Worm (Caenorhabditis elegans) whole organism, L2 larva: ENCODE results near the gene F10G2.4.
"Not testable (repeated sequence)": the region's sequence is repeated elsewhere in the genome, so short reads cannot be mapped to it uniquely, and the experiment has no call there.

Experiments used
- C34F6.9 ChIP-seq: fragments of 150-350 bp; optimal IDR thresholded peaks from 2 replicates; lab custom pipeline; 2014; ENCODE audit warnings: missing biosample characterization, missing genetic modification characterization
- R02D3.7 ChIP-seq: fragments of 150-350 bp; optimal IDR thresholded peaks from 2 replicates; lab custom pipeline; 2014; ENCODE audit warnings: missing biosample characterization, missing genetic modification characterization
- Y55F3AM.14 ChIP-seq: fragments of 200-800 bp; sonication (Bioruptor generic); optimal IDR thresholded peaks from 2 replicates; lab custom pipeline; 2018; ENCODE audit warnings: mild to moderate bottlenecking, missing genetic modification characterization, missing compliant biosample characterization
- alr-1 ChIP-seq: fragments of 150-350 bp; optimal IDR thresholded peaks from 2 replicates; lab custom pipeline; 2014; ENCODE audit warnings: missing biosample characterization, missing genetic modification characterization
- ama-1 ChIP-seq: fragments of 150-350 bp; optimal IDR thresholded peaks from 2 replicates; lab custom pipeline; 2018; ENCODE audit warnings: inconsistent platforms
- blmp-1 ChIP-seq: sonication (generic microtip); optimal IDR thresholded peaks from 2 replicates; lab custom pipeline; 2017; ENCODE audit warnings: missing genetic modification characterization, mild to moderate bottlenecking, missing compliant biosample characterization, antibody characterized with exemption, moderate library complexity; ENCODE audit not compliant: insufficient read depth
- ceh-16 ChIP-seq: fragments of 150-350 bp; optimal IDR thresholded peaks from 2 replicates; lab custom pipeline; 2014; ENCODE audit warnings: missing biosample characterization, missing genetic modification characterization
- ceh-82 ChIP-seq: fragments of 150-350 bp; optimal IDR thresholded peaks from 2 replicates; lab custom pipeline; 2014; ENCODE audit warnings: missing biosample characterization, missing genetic modification characterization
- crh-2 ChIP-seq: sonication (generic microtip); optimal IDR thresholded peaks from 2 replicates; lab custom pipeline; 2017; ENCODE audit warnings: missing biosample characterization, missing genetic modification characterization
- dmd-4 ChIP-seq: sonication (generic microtip); optimal IDR thresholded peaks from 2 replicates; lab custom pipeline; 2017; ENCODE audit warnings: missing biosample characterization, missing genetic modification characterization
- egl-27 ChIP-seq: sonication (generic microtip); optimal IDR thresholded peaks from 3 replicates; lab custom pipeline; 2017; ENCODE audit warnings: missing biosample characterization, missing genetic modification reagents, missing genetic modification characterization
- elt-1 ChIP-seq: fragments of 150-350 bp; optimal IDR thresholded peaks from 2 replicates; lab custom pipeline; 2014; ENCODE audit warnings: missing biosample characterization, missing genetic modification characterization
- elt-3 ChIP-seq: sonication (generic microtip); optimal IDR thresholded peaks from 2 replicates; lab custom pipeline; 2017; ENCODE audit warnings: missing biosample characterization, missing genetic modification characterization
- fos-1 ChIP-seq: fragments of 150-350 bp; optimal IDR thresholded peaks from 2 replicates; lab custom pipeline; 2014; ENCODE audit warnings: missing biosample characterization, missing genetic modification characterization
- gmeb-1 ChIP-seq: fragments of 150-350 bp; optimal IDR thresholded peaks from 2 replicates; lab custom pipeline; 2014; ENCODE audit warnings: missing biosample characterization, missing genetic modification characterization
- lin-11 ChIP-seq: fragments of 150-350 bp; sonication (generic microtip); optimal IDR thresholded peaks from 2 replicates; lab custom pipeline; 2014; ENCODE audit warnings: missing biosample characterization, missing genetic modification characterization, inconsistent platforms, mixed read lengths
- lin-39 ChIP-seq: fragments of 150-350 bp; optimal IDR thresholded peaks from 2 replicates; lab custom pipeline; 2014; ENCODE audit warnings: missing biosample characterization, missing genetic modification reagents, missing genetic modification characterization
- mab-5 ChIP-seq: fragments of 150-350 bp; optimal IDR thresholded peaks from 2 replicates; lab custom pipeline; 2014; ENCODE audit warnings: missing biosample characterization, missing genetic modification characterization
- mbf-1 ChIP-seq: sonication (generic microtip); optimal IDR thresholded peaks from 2 replicates; lab custom pipeline; 2017; ENCODE audit warnings: missing biosample characterization, missing genetic modification characterization
- mdl-1 ChIP-seq, 2 experiments: fragments of 150-350 bp in 1 of 2; sonication (generic microtip) in 1 of 2; optimal IDR thresholded peaks; 2 replicates each; lab custom pipeline; 2017; ENCODE audit warnings: missing biosample characterization in 2 of 2, missing genetic modification characterization in 2 of 2
- nhr-10 ChIP-seq: sonication (generic microtip); optimal IDR thresholded peaks from 2 replicates; lab custom pipeline; 2017; ENCODE audit warnings: missing biosample characterization, missing genetic modification characterization
- nhr-11 ChIP-seq: fragments of 150-350 bp; optimal IDR thresholded peaks from 2 replicates; lab custom pipeline; 2014; ENCODE audit warnings: missing biosample characterization, missing genetic modification characterization
- nhr-12 ChIP-seq: fragments of 150-350 bp; optimal IDR thresholded peaks from 2 replicates; lab custom pipeline; 2014; ENCODE audit warnings: missing biosample characterization, missing genetic modification characterization
- nhr-129 ChIP-seq: fragments of 150-350 bp; optimal IDR thresholded peaks from 2 replicates; lab custom pipeline; 2014; ENCODE audit warnings: missing biosample characterization, missing genetic modification characterization
- nhr-21 ChIP-seq: fragments of 150-350 bp; optimal IDR thresholded peaks from 2 replicates; lab custom pipeline; 2014; ENCODE audit warnings: missing biosample characterization, missing genetic modification characterization
- nhr-23 ChIP-seq: fragments of 150-350 bp; optimal IDR thresholded peaks from 2 replicates; lab custom pipeline; 2014; ENCODE audit warnings: missing biosample characterization, missing genetic modification reagents, missing genetic modification characterization
- nhr-237 ChIP-seq: fragments of 150-350 bp; optimal IDR thresholded peaks from 2 replicates; lab custom pipeline; 2014; ENCODE audit warnings: missing biosample characterization, missing genetic modification characterization
- nhr-25 ChIP-seq: fragments of 150-350 bp; sonication (generic microtip); optimal IDR thresholded peaks from 3 replicates; lab custom pipeline; 2014; ENCODE audit warnings: missing biosample characterization, missing genetic modification characterization
- nhr-77 ChIP-seq: fragments of 150-350 bp; optimal IDR thresholded peaks from 2 replicates; lab custom pipeline; 2014; ENCODE audit warnings: missing biosample characterization, missing genetic modification characterization
- sem-4 ChIP-seq: fragments of 150-350 bp; optimal IDR thresholded peaks from 2 replicates; lab custom pipeline; 2014; ENCODE audit warnings: missing biosample characterization, missing genetic modification reagents, missing genetic modification characterization
- sma-9 ChIP-seq, 2 experiments: fragments of 150-350 bp in 1 of 2; sonication (generic microtip) in 1 of 2; optimal IDR thresholded peaks; 2 replicates each; lab custom pipeline; 2014 to 2016; ENCODE audit warnings: missing genetic modification characterization in 2 of 2, mild to moderate bottlenecking in 1 of 2, missing biosample characterization in 1 of 2, missing compliant biosample characterization in 1 of 2, missing genetic modification reagents in 1 of 2, moderate library complexity in 1 of 2
- snpc-4 ChIP-seq: fragments of 150-350 bp; optimal IDR thresholded peaks from 2 replicates; lab custom pipeline; 2014; ENCODE audit warnings: missing biosample characterization, missing genetic modification characterization
- unc-39 ChIP-seq: fragments of 150-350 bp; optimal IDR thresholded peaks from 2 replicates; lab custom pipeline; 2014; ENCODE audit warnings: missing biosample characterization, missing genetic modification characterization
- unc-55 ChIP-seq: fragments of 150-350 bp; sonication (generic microtip); optimal IDR thresholded peaks from 3 replicates; lab custom pipeline; 2014; ENCODE audit warnings: missing biosample characterization, missing genetic modification reagents, missing genetic modification characterization
- unc-62 ChIP-seq: fragments of 150-350 bp; optimal IDR thresholded peaks from 2 replicates; lab custom pipeline; 2014; ENCODE audit warnings: missing biosample characterization, missing genetic modification reagents, missing genetic modification characterization
- zag-1 ChIP-seq: fragments of 150-350 bp; optimal IDR thresholded peaks from 2 replicates; lab custom pipeline; 2014; ENCODE audit warnings: missing biosample characterization, missing genetic modification characterization
- ztf-1 ChIP-seq: fragments of 200-800 bp; sonication (Bioruptor generic); conservative IDR thresholded peaks from 2 replicates; pipeline ENCODE4 v1.3.6; 2022; ENCODE audit warnings: missing genetic modification characterization, missing compliant biosample characterization
- ztf-11 ChIP-seq: sonication (generic microtip); optimal IDR thresholded peaks from 2 replicates; lab custom pipeline; 2017; ENCODE audit warnings: missing biosample characterization, missing genetic modification characterization
- ztf-4 ChIP-seq: fragments of 150-350 bp; optimal IDR thresholded peaks from 2 replicates; lab custom pipeline; 2014; ENCODE audit warnings: missing biosample characterization, missing genetic modification characterization

F10G2.4 gene

ce11 chrV:7297263-7297662 lies 29.8 kb upstream of the F10G2.4 start, which contains the start of gene srj-32:
TSS of gene srj-32 (minus strand) at chrV:7297363.
- TF ChIP-seq nhr-11 (tag; lab: Kevin White, UChicago) = no peak
- no peak for TF ChIP-seq unc-55 (GFP tag; lab: Kevin White, UChicago)
- no peak for TF ChIP-seq nhr-77 (tag; lab: Kevin White, UChicago)
- no peak for TF ChIP-seq unc-39 (tag; lab: Kevin White, UChicago)
- TF ChIP-seq nhr-237 = no peak
- TF ChIP-seq nhr-10 (tag; lab: Kevin White, UChicago) = no peak
- no peak for TF ChIP-seq sem-4 (tag; lab: Kevin White, UChicago)
- TF ChIP-seq alr-1 = no peak
- no peak for TF ChIP-seq ama-1 (lab: Kevin White, UChicago)
- TF ChIP-seq ceh-82 (tag; lab: Kevin White, UChicago) = no peak
- no peak for TF ChIP-seq unc-62 (GFP tag; lab: Kevin White, UChicago)
- TF ChIP-seq R02D3.7 = no peak
- TF ChIP-seq lin-11 = no peak
- no peak for TF ChIP-seq ztf-11 (tag; lab: Kevin White, UChicago)
- TF ChIP-seq blmp-1 = no peak
- no peak for TF ChIP-seq snpc-4 (tag; lab: Kevin White, UChicago)

ce11 chrV:7298463-7298862 lies 28.6 kb upstream of the F10G2.4 start, which contains the start of gene F07G11.3:
TSS of gene F07G11.3 (plus strand) at chrV:7298763.
- TF ChIP-seq ama-1 (lab: Kevin White, UChicago) (no peak), mdl-1 (tag; optimal IDR thresholded peaks at IDR 0.05; lab: Kevin White, UChicago) (no peak), C34F6.9 (no peak), elt-1 (tag; lab: Kevin White, UChicago) (no peak), nhr-21 (tag; lab: Kevin White, UChicago) (no peak), mbf-1 (tag; lab: Kevin White, UChicago) (no peak), nhr-77 (tag; lab: Kevin White, UChicago) (no peak), alr-1 (no peak), gmeb-1 (tag; lab: Kevin White, UChicago) (no peak), nhr-129 (no peak), unc-39 (tag; lab: Kevin White, UChicago) (no peak), lin-11 (no peak), ztf-11 (tag; lab: Kevin White, UChicago) (no peak), nhr-12 (tag; lab: Kevin White, UChicago) (no peak), lin-39 (tag; lab: Kevin White, UChicago) (no peak), elt-3 (tag; lab: Kevin White, UChicago) (no peak), crh-2 (tag; lab: Kevin White, UChicago) (no peak), nhr-23 (tag; lab: Kevin White, UChicago) (no peak), Y55F3AM.14 (no peak), zag-1 (tag; lab: Kevin White, UChicago) (no peak)
- TF ChIP-seq, all 48 proteins: peak for 0

ce11 chrV:7304506-7304905 lies 22.5 kb upstream of the F10G2.4 start, which contains the start of gene F07G11.2:
TSS of gene F07G11.2 (plus strand) at chrV:7304806.
- TF ChIP-seq crh-2 (tag; lab: Kevin White, UChicago); snpc-4 (tag; lab: Kevin White, UChicago); Y55F3AM.14: not testable (repeated sequence)

DNA sequence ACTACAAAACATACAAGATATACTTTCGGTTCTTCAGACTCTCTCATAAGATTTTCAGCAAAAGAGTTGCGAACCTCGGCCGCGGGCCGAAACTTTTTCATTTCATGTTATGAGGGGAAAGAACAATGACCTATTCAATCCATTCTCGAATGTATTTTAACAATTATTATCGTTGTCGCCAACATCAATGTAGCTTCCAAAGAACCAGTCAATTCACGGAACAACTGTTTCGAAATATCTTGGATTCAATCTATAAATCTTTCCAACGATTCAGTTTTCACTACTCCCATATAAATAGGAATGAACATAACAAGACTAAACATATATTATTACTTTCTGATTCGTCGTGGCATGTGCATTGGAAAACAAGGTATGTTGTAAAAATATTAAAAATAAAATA lies 19.9 kb upstream of the F10G2.4 start, which contains the start of gene F07G11.1:
Gene F07G11.1, plus strand, starts transcription at position 301 of the 400 bp plus-strand sequence.
- TF ChIP-seq fos-1 (tag; lab: Kevin White, UChicago) (no peak), ztf-4 (tag; lab: Kevin White, UChicago) (no peak), snpc-4 (tag; lab: Kevin White, UChicago) (no peak), ceh-82 (tag; lab: Kevin White, UChicago) (no peak), ceh-16 (tag; lab: Kevin White, UChicago) (no peak), nhr-21 (tag; lab: Kevin White, UChicago) (no peak), alr-1 (no peak), elt-1 (tag; lab: Kevin White, UChicago) (no peak)

ce11 chrV:7313233-7313632 lies 13.8 kb upstream of the F10G2.4 start, which contains the start of gene srx-6:
TSS of gene srx-6 (minus strand) at chrV:7313333.
- TF ChIP-seq sma-9 (GFP tag; optimal IDR thresholded peaks at IDR 0.05; lab: Kevin White, UChicago) (no peak), sma-9 (tag; optimal IDR thresholded peaks at IDR 0.05; lab: Kevin White, UChicago) (no peak), nhr-12 (tag; lab: Kevin White, UChicago) (no peak), ztf-1 (GFP tag; lab: Robert Waterston, UW) (no peak), mab-5 (tag; lab: Kevin White, UChicago) (no peak), egl-27 (tag; lab: Kevin White, UChicago) (no peak), Y55F3AM.14 (no peak), nhr-25 (tag; lab: Kevin White, UChicago) (no peak), dmd-4 (no peak), crh-2 (tag; lab: Kevin White, UChicago) (no peak), ztf-11 (tag; lab: Kevin White, UChicago) (no peak)
